Worm (Caenorhabditis elegans) whole organism, L3 larva: ENCODE data around the gene F56D3.1.

Experiments
- lin-15B ChIP-seq: fragments of 150-350 bp; optimal IDR thresholded peaks from 2 replicates; lab custom pipeline; 2014; ENCODE audit warnings: missing biosample characterization, missing genetic modification characterization
- nhr-237 ChIP-seq: fragments of 150-350 bp; optimal IDR thresholded peaks from 2 replicates; lab custom pipeline; 2014; ENCODE audit warnings: missing biosample characterization, missing genetic modification characterization
- nhr-28 ChIP-seq: fragments of 150-350 bp; optimal IDR thresholded peaks from 2 replicates; lab custom pipeline; 2014; ENCODE audit warnings: missing biosample characterization, missing genetic modification characterization
- snpc-4 ChIP-seq: fragments of 150-350 bp; optimal IDR thresholded peaks from 2 replicates; lab custom pipeline; 2014; ENCODE audit warnings: missing biosample characterization, missing genetic modification characterization
- ztf-11 ChIP-seq: fragments of 150-350 bp; optimal IDR thresholded peaks from 2 replicates; lab custom pipeline; 2014; ENCODE audit warnings: missing biosample characterization, missing genetic modification characterization

DNA sequence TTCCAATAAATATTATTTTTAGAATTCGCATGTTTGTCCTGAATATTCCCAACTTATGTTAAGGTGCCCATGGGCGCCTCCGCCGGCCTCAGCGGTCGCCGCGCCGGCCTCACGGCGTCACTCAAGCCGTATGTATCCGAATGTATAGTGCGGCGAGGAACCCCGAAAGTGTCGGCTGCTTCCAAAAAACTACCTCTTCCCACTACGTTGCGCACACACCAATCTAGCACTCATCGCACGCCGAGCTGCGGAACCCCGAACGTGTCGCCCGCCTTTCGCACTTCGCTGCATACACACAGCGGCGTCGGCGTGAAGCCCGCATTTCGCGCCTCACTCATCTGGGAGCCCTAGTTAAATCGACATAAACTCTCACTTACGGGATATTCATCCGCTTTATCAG, 21.7 kb downstream of the F56D3.1 start:
- TF ChIP-seq snpc-4 (tag; lab: Kevin White, UChicago) (no peak), nhr-28 (tag; lab: Kevin White, UChicago) (no peak), nhr-237 (no peak), ztf-11 (tag; lab: Kevin White, UChicago) (no peak), lin-15B (no peak)
